Worm (Caenorhabditis elegans) whole organism, L4 larva: ENCODE data around the gene sfxn-1.2.

Experiments used
- D1046.2 ChIP-seq: fragments of 200-800 bp; sonication (Bioruptor generic); IDR thresholded peaks from 2 replicates; pipeline ENCODE4 v1.3.6; 2022; ENCODE audit warnings: missing genetic modification characterization, missing compliant biosample characterization
- F10B5.3 ChIP-seq: sonication (generic microtip); optimal IDR thresholded peaks from 2 replicates; lab custom pipeline; 2016; ENCODE audit warnings: mild to moderate bottlenecking, missing genetic modification characterization, missing compliant biosample characterization
- F37D6.2 ChIP-seq: sonication (generic microtip); optimal IDR thresholded peaks from 2 replicates; lab custom pipeline; 2016; ENCODE audit warnings: mild to moderate bottlenecking, missing genetic modification characterization, missing compliant biosample characterization
- F49E8.2 ChIP-seq: sonication (generic microtip); optimal IDR thresholded peaks from 2 replicates; lab custom pipeline; 2016; ENCODE audit warnings: missing compliant biosample characterization, mild to moderate bottlenecking, missing genetic modification characterization, borderline replicate concordance
- T26A8.4 ChIP-seq: fragments of 200-800 bp; sonication (Bioruptor generic); IDR thresholded peaks from 2 replicates; pipeline ENCODE4 v1.3.6; 2022; ENCODE audit warnings: missing genetic modification characterization, missing compliant biosample characterization
- Y48G9A.11 ChIP-seq: fragments of 200-800 bp; sonication (Bioruptor generic); IDR thresholded peaks from 2 replicates; pipeline ENCODE4 v1.3.6; 2022; ENCODE audit warnings: missing genetic modification reagents, missing genetic modification characterization, missing compliant biosample characterization
- Y75B8A.6 ChIP-seq: fragments of 200-800 bp; sonication (Bioruptor generic); IDR thresholded peaks from 2 replicates; pipeline ENCODE4 v1.3.6; 2022; ENCODE audit warnings: missing genetic modification reagents, missing genetic modification characterization, missing compliant biosample characterization
- ZK546.5 ChIP-seq, 2 experiments: sonication (generic microtip); optimal IDR thresholded peaks; 2 replicates each; lab custom pipeline; 2017; ENCODE audit warnings: missing biosample characterization in 2 of 2, missing genetic modification characterization in 2 of 2
- aly-2 ChIP-seq: sonication (generic microtip); optimal IDR thresholded peaks from 2 replicates; lab custom pipeline; 2018; ENCODE audit warnings: missing biosample characterization, missing genetic modification characterization
- ama-1 ChIP-seq: fragments of 150-350 bp; optimal IDR thresholded peaks from 2 replicates; lab custom pipeline; 2014; ENCODE audit warnings: inconsistent platforms, mixed read lengths
- ceh-28 ChIP-seq: fragments of 150-350 bp; optimal IDR thresholded peaks from 2 replicates; lab custom pipeline; 2014; ENCODE audit warnings: missing biosample characterization, missing genetic modification reagents, missing genetic modification characterization
- ceh-62 ChIP-seq: sonication (generic microtip); optimal IDR thresholded peaks from 2 replicates; lab custom pipeline; 2017; ENCODE audit warnings: missing biosample characterization, missing genetic modification characterization
- ctbp-1 ChIP-seq: fragments of 200-800 bp; sonication (Bioruptor generic); IDR thresholded peaks from 2 replicates; pipeline ENCODE4 v1.3.6; 2022; ENCODE audit warnings: missing genetic modification reagents, missing genetic modification characterization, missing compliant biosample characterization
- dmd-6 ChIP-seq: fragments of 200-800 bp; sonication (Bioruptor generic); IDR thresholded peaks from 2 replicates; pipeline ENCODE4 v1.3.6; 2022; ENCODE audit warnings: missing genetic modification reagents, missing genetic modification characterization, missing compliant biosample characterization
- dmd-8 ChIP-seq: fragments of 200-800 bp; sonication (Bioruptor generic); IDR thresholded peaks from 2 replicates; pipeline ENCODE4 v1.3.6; 2022; ENCODE audit warnings: missing genetic modification characterization, missing compliant biosample characterization
- dmd-9 ChIP-seq: fragments of 200-800 bp; sonication (Bioruptor generic); IDR thresholded peaks from 2 replicates; pipeline ENCODE4 v1.3.6; 2022; ENCODE audit warnings: missing genetic modification reagents, missing genetic modification characterization, missing compliant biosample characterization
- dpl-1 ChIP-seq: fragments of 150-350 bp; optimal IDR thresholded peaks from 2 replicates; lab custom pipeline; 2014; ENCODE audit warnings: missing biosample characterization, missing genetic modification reagents, missing genetic modification characterization
- duxl-1 ChIP-seq: sonication (generic microtip); optimal IDR thresholded peaks from 2 replicates; lab custom pipeline; 2016; ENCODE audit warnings: mild to moderate bottlenecking, missing genetic modification characterization, moderate library complexity, missing compliant biosample characterization; ENCODE audit not compliant: poor library complexity
- egl-43 ChIP-seq: fragments of 200-800 bp; sonication (Bioruptor generic); IDR thresholded peaks from 2 replicates; pipeline ENCODE4 v1.3.6; 2022; ENCODE audit warnings: missing genetic modification reagents, missing genetic modification characterization, missing compliant biosample characterization
- fkh-10 ChIP-seq: fragments of 150-350 bp; optimal IDR thresholded peaks from 2 replicates; lab custom pipeline; 2014; ENCODE audit warnings: missing biosample characterization, missing genetic modification reagents, missing genetic modification characterization
- hif-1 ChIP-seq, 2 experiments: sonication (generic microtip); optimal IDR thresholded peaks; 2 replicates each; lab custom pipeline; 2016 to 2017; ENCODE audit warnings: missing compliant biosample characterization in 2 of 2, missing genetic modification characterization in 2 of 2, missing genetic modification reagents in 2 of 2, missing genotype in 2 of 2, mild to moderate bottlenecking in 1 of 2
- hlh-11 ChIP-seq: fragments of 200-800 bp; sonication (Bioruptor generic); optimal IDR thresholded peaks from 2 replicates; lab custom pipeline; 2018; ENCODE audit warnings: mild to moderate bottlenecking, missing genetic modification characterization, missing compliant biosample characterization
- hmg-1.1 ChIP-seq: fragments of 200-800 bp; sonication (Bioruptor generic); IDR thresholded peaks from 2 replicates; pipeline ENCODE4 v1.3.6; 2022; ENCODE audit warnings: missing genetic modification reagents, missing genetic modification characterization, missing compliant biosample characterization
- jun-1 ChIP-seq: fragments of 150-350 bp; optimal IDR thresholded peaks from 2 replicates; lab custom pipeline; 2014; ENCODE audit warnings: missing biosample characterization, missing genetic modification reagents, missing genetic modification characterization
- lim-7 ChIP-seq: fragments of 200-800 bp; sonication (Bioruptor generic); IDR thresholded peaks from 2 replicates; pipeline ENCODE4 v1.3.6; 2022; ENCODE audit warnings: missing genetic modification characterization, missing compliant biosample characterization
- lin-13 ChIP-seq: fragments of 150-350 bp; optimal IDR thresholded peaks from 2 replicates; lab custom pipeline; 2014; ENCODE audit warnings: missing biosample characterization, missing genetic modification reagents, missing genetic modification characterization
- madf-9 ChIP-seq: fragments of 200-800 bp; sonication (Bioruptor generic); conservative IDR thresholded peaks from 2 replicates; pipeline ENCODE4 v1.3.6; 2022; ENCODE audit warnings: missing genetic modification reagents, missing genetic modification characterization, missing compliant biosample characterization
- mes-2 ChIP-seq: sonication (generic microtip); optimal IDR thresholded peaks from 2 replicates; lab custom pipeline; 2016; ENCODE audit warnings: missing genotype, mild to moderate bottlenecking, missing genetic modification characterization, missing compliant biosample characterization; ENCODE audit not compliant: poor library complexity, severe bottlenecking
- mxl-2 ChIP-seq: fragments of 200-800 bp; sonication (Bioruptor generic); conservative IDR thresholded peaks from 2 replicates; pipeline ENCODE4 v1.3.6; 2022; ENCODE audit warnings: missing genetic modification reagents, missing genetic modification characterization, missing compliant biosample characterization
- mxl-3 ChIP-seq: fragments of 200-800 bp; sonication (Bioruptor generic); optimal IDR thresholded peaks from 2 replicates; lab custom pipeline; 2018; ENCODE audit warnings: mild to moderate bottlenecking, missing genetic modification characterization, missing compliant biosample characterization
- nhr-10 ChIP-seq: fragments of 150-350 bp; optimal IDR thresholded peaks from 2 replicates; lab custom pipeline; 2014; ENCODE audit warnings: missing biosample characterization, missing genetic modification characterization
- nhr-111 ChIP-seq: fragments of 200-800 bp; sonication (Bioruptor generic); optimal IDR thresholded peaks from 2 replicates; lab custom pipeline; 2018; ENCODE audit warnings: mild to moderate bottlenecking, missing genetic modification characterization, missing compliant biosample characterization
- nhr-42 ChIP-seq: fragments of 200-800 bp; sonication (Bioruptor generic); IDR thresholded peaks from 2 replicates; pipeline ENCODE4 v1.3.6; 2022; ENCODE audit warnings: missing genetic modification characterization, missing compliant biosample characterization
- nhr-6 ChIP-seq: fragments of 150-350 bp; optimal IDR thresholded peaks from 2 replicates; lab custom pipeline; 2014; ENCODE audit warnings: missing biosample characterization, missing genetic modification characterization
- nhr-76 ChIP-seq: fragments of 150-350 bp; optimal IDR thresholded peaks from 2 replicates; lab custom pipeline; 2014; ENCODE audit warnings: missing biosample characterization, missing genetic modification characterization
- php-3 ChIP-seq: fragments of 200-800 bp; sonication (Bioruptor generic); IDR thresholded peaks from 2 replicates; pipeline ENCODE4 v1.3.6; 2022; ENCODE audit warnings: missing genetic modification reagents, missing genetic modification characterization, missing compliant biosample characterization
- pqm-1 ChIP-seq: sonication (generic microtip); optimal IDR thresholded peaks from 2 replicates; lab custom pipeline; 2017; ENCODE audit warnings: missing biosample characterization, missing genetic modification characterization
- rbr-2 ChIP-seq: sonication (generic microtip); optimal IDR thresholded peaks from 2 replicates; lab custom pipeline; 2016; ENCODE audit warnings: missing genotype, missing genetic modification characterization, missing compliant biosample characterization
- sdz-12 ChIP-seq: fragments of 200-800 bp; sonication (Bioruptor generic); optimal IDR thresholded peaks from 2 replicates; lab custom pipeline; 2018; ENCODE audit warnings: mild to moderate bottlenecking, missing genetic modification characterization, missing compliant biosample characterization
- set-16 ChIP-seq: fragments of 200-800 bp; sonication (Bioruptor generic); IDR thresholded peaks from 2 replicates; pipeline ENCODE4 v1.3.6; 2022; ENCODE audit warnings: missing genetic modification reagents, missing genetic modification characterization, missing compliant biosample characterization
- snpc-1.2 ChIP-seq: fragments of 200-800 bp; sonication (Bioruptor generic); IDR thresholded peaks from 2 replicates; pipeline ENCODE4 v1.3.6; 2022; ENCODE audit warnings: missing genetic modification reagents, missing genetic modification characterization, missing compliant biosample characterization
- spr-3 ChIP-seq: fragments of 200-800 bp; sonication (Bioruptor generic); optimal IDR thresholded peaks from 2 replicates; lab custom pipeline; 2018; ENCODE audit warnings: mild to moderate bottlenecking, missing genetic modification characterization, missing compliant biosample characterization
- tag-97 ChIP-seq: fragments of 200-800 bp; sonication (Bioruptor generic); IDR thresholded peaks from 2 replicates; pipeline ENCODE4 v1.3.6; 2022; ENCODE audit warnings: missing genetic modification characterization, missing compliant biosample characterization
- zip-11 ChIP-seq: fragments of 200-800 bp; sonication (Bioruptor generic); IDR thresholded peaks from 2 replicates; pipeline ENCODE4 v1.3.6; 2022; ENCODE audit warnings: missing genetic modification characterization, missing compliant biosample characterization
- zip-2 ChIP-seq: fragments of 150-350 bp; optimal IDR thresholded peaks from 2 replicates; lab custom pipeline; 2014; ENCODE audit warnings: missing biosample characterization, missing genetic modification characterization
- ztf-11 ChIP-seq: fragments of 150-350 bp; optimal IDR thresholded peaks from 2 replicates; lab custom pipeline; 2014; ENCODE audit warnings: missing biosample characterization, missing genetic modification characterization

The sfxn-1.2 gene

ce11 chrII:11211661-11212060 lies 25.8 kb downstream of the sfxn-1.2 start:
- TF ChIP-seq T26A8.4 (GFP tag; lab: Robert Waterston, UW), result peak; percentile 39; the same call in 1 of the 2 replicates
- TF ChIP-seq dmd-9 (GFP tag; lab: Robert Waterston, UW), result 0 out of 2 replicates have a peak, but pooled peaks have one; percentile 19
- peak; percentile 80 for TF ChIP-seq set-16 (GFP tag; lab: Robert Waterston, UW)
- peak; percentile 52; the same call in 1 of the 2 replicates for TF ChIP-seq egl-43 (GFP tag; lab: Robert Waterston, UW)
- peak; percentile 33; the same call in 1 of the 2 replicates for TF ChIP-seq hmg-1.1 (GFP tag; lab: Robert Waterston, UW)
- peak; percentile 38; the same call in 1 of the 2 replicates for TF ChIP-seq mxl-2
- peak; percentile 38 for TF ChIP-seq lim-7

ce11 chrII:11221771-11222355 lies 36.0 kb downstream of the sfxn-1.2 start, which contains the start of gene plpr-1:
Gene plpr-1 (plus strand): TSS chrII:11222305.
- TF ChIP-seq ceh-62 (tag; lab: Kevin White, UChicago) (no peak), dmd-8 (GFP tag; lab: Robert Waterston, UW) (0 out of 2 replicates have a peak, but pooled peaks have one; percentile 22), zip-2 (no peak), F10B5.3 (tag; lab: Kevin White, UChicago) (no peak), Y48G9A.11 (no peak), pqm-1 (tag; lab: Kevin White, UChicago) (no peak), jun-1 (no peak), set-16 (GFP tag; lab: Robert Waterston, UW) (peak; percentile 75), sdz-12 (GFP tag; lab: Kevin White, UChicago) (no peak)

- TF ChIP-seq mxl-3, result peak; percentile 71
- peak; percentile 64; the same call in 1 of the 2 replicates for TF ChIP-seq php-3
- TF ChIP-seq tag-97 (GFP tag; lab: Robert Waterston, UW), result no peak
- TF ChIP-seq F49E8.2 (tag; lab: Kevin White, UChicago), result peak; percentile 90
- TF ChIP-seq fkh-10 (GFP tag; lab: Kevin White, UChicago), result no peak
- TF ChIP-seq ceh-28 (tag; lab: Kevin White, UChicago), result no peak
- TF ChIP-seq madf-9 (GFP tag; lab: Robert Waterston, UW), result no peak
- TF ChIP-seq hmg-1.1 (GFP tag; lab: Robert Waterston, UW), result peak; percentile 83
- TF ChIP-seq duxl-1 (tag; lab: Kevin White, UChicago), result peak; percentile 84
- TF ChIP-seq hif-1 (tag; optimal IDR thresholded peaks at IDR 0.05; lab: Kevin White, UChicago), result no peak
- TF ChIP-seq nhr-42 (GFP tag; lab: Robert Waterston, UW), result peak; percentile 78; the same call in 1 of the 2 replicates
- TF ChIP-seq nhr-111, result no peak
- no peak for TF ChIP-seq ctbp-1
- no peak for TF ChIP-seq nhr-10 (tag; lab: Kevin White, UChicago)
- peak; percentile 89 for TF ChIP-seq mes-2 (tag; lab: Kevin White, UChicago)
- TF ChIP-seq lin-13 (GFP tag; lab: Kevin White, UChicago), result peak; percentile 82
- peak; percentile 80 for TF ChIP-seq hlh-11 (tag; lab: Kevin White, UChicago)
- TF ChIP-seq spr-3 (GFP tag; lab: Kevin White, UChicago), result peak; percentile 59
- no peak for TF ChIP-seq ztf-11 (tag; lab: Kevin White, UChicago)
- TF ChIP-seq egl-43 (GFP tag; lab: Robert Waterston, UW), result no peak
- 0 out of 2 replicates have a peak, but pooled peaks have one; percentile 34 for TF ChIP-seq Y75B8A.6
- TF ChIP-seq F37D6.2 (tag; lab: Kevin White, UChicago), result peak; percentile 6
- TF ChIP-seq ZK546.5 (tag; optimal IDR thresholded peaks at IDR 0.05; lab: Kevin White, UChicago), result no peak
- TF ChIP-seq pqm-1 (tag; lab: Kevin White, UChicago), result peak; percentile 41
- peak; percentile 55 for TF ChIP-seq dpl-1 (GFP tag; lab: Kevin White, UChicago)
- no peak for TF ChIP-seq zip-11 (GFP tag; lab: Robert Waterston, UW)
- TF ChIP-seq snpc-1.2 (GFP tag; lab: Robert Waterston, UW), result peak; percentile 85
- no peak for TF ChIP-seq D1046.2
- TF ChIP-seq rbr-2 (tag; lab: Kevin White, UChicago), result peak; percentile 60
- peak; percentile 71 for TF ChIP-seq nhr-6
- TF ChIP-seq nhr-76 (tag; lab: Kevin White, UChicago), result no peak
- no peak for TF ChIP-seq aly-2 (tag; lab: Kevin White, UChicago)
- peak; percentile 72 for TF ChIP-seq dmd-6 (GFP tag; lab: Robert Waterston, UW)
- TF ChIP-seq ama-1, result peak; percentile 98
- TF ChIP-seq dmd-9 (GFP tag; lab: Robert Waterston, UW), result no peak
Measured at ce11 chrII:11224045-11224481, 38.2 kb downstream of the sfxn-1.2 start.
